Fruit fly (Drosophila melanogaster) whole organism, prepupa: ENCODE measurements around the gene CG31259.

Experiments
- OdsH ChIP-seq: fragments of 200-800 bp; sonication (Bioruptor generic); optimal IDR thresholded peaks from 3 replicates; lab custom pipeline; 2016; ENCODE audit warnings: missing biosample characterization, missing genetic modification characterization
- Sox15 ChIP-seq: fragments of 200-800 bp; sonication (Bioruptor generic); optimal IDR thresholded peaks from 3 replicates; lab custom pipeline; 2016; ENCODE audit warnings: missing biosample characterization, missing genetic modification characterization
- achi ChIP-seq: fragments of 200-800 bp; sonication (Bioruptor generic); optimal IDR thresholded peaks from 3 replicates; lab custom pipeline; 2016; ENCODE audit warnings: missing biosample characterization, missing genetic modification characterization
- fd85E ChIP-seq: fragments of 200-800 bp; sonication (Bioruptor generic); optimal IDR thresholded peaks from 3 replicates; lab custom pipeline; 2016; ENCODE audit warnings: missing biosample characterization, missing genetic modification characterization

DNA sequence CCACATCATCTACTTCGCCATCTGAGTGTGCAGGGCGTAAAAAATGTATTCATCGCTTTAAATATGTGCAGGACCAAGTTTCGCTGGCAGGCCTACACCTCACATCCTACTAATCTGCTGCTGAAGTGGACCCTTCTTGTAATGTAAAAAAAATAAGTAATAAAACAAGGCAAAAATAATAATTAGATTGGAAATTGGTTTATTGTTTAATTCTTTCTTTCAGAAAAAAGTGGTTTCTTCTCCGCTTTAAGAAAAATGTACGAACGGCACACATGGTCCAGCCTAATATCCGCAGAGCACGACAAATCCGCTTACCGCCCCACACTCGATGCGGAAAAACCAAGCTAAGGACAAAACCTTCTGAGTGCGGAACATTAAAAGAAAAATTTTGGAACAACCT lies 22.2 kb downstream of the CG31259 start:
- TF ChIP-seq OdsH (GFP tag; lab: Kevin White, UChicago) (no peak), fd85E (no peak), Sox15 (no peak), achi (GFP tag; lab: Kevin White, UChicago) (no peak)
